Worm (Caenorhabditis elegans) whole organism, late embryonic: Measurements from ENCODE around the gene abi-1.

Experiments
- C08G9.2 ChIP-seq: sonication (generic microtip); optimal IDR thresholded peaks from 2 replicates; lab custom pipeline; 2016; ENCODE audit warnings: mild to moderate bottlenecking, missing genetic modification characterization, moderate library complexity, missing compliant biosample characterization
- C38D4.7 ChIP-seq: fragments of 200-800 bp; sonication (Bioruptor generic); optimal IDR thresholded peaks from 2 replicates; lab custom pipeline; 2018; ENCODE audit warnings: mild to moderate bottlenecking, missing genetic modification characterization, moderate library complexity, missing compliant biosample characterization
- F13H6.1 ChIP-seq: sonication (generic microtip); optimal IDR thresholded peaks from 2 replicates; lab custom pipeline; 2016; ENCODE audit warnings: missing genetic modification characterization, missing compliant biosample characterization
- K09A11.1 ChIP-seq: sonication (generic microtip); optimal IDR thresholded peaks from 2 replicates; lab custom pipeline; 2017; ENCODE audit warnings: antibody characterized with exemption, mild to moderate bottlenecking, missing genetic modification characterization, missing compliant biosample characterization; ENCODE audit not compliant: insufficient read depth
- T23F11.4 ChIP-seq: fragments of 200-800 bp; sonication (Bioruptor generic); optimal IDR thresholded peaks from 2 replicates; lab custom pipeline; 2018; ENCODE audit warnings: mild to moderate bottlenecking, missing genetic modification characterization, missing compliant biosample characterization
- Y22D7AL.16 ChIP-seq: sonication (generic microtip); optimal IDR thresholded peaks from 2 replicates; lab custom pipeline; 2016; ENCODE audit warnings: missing genetic modification characterization, missing compliant biosample characterization
- ahr-1 ChIP-seq: sonication (generic microtip); optimal IDR thresholded peaks from 2 replicates; lab custom pipeline; 2016; ENCODE audit warnings: missing genetic modification characterization, missing compliant biosample characterization
- ama-1 ChIP-seq: fragments of 150-350 bp; optimal IDR thresholded peaks from 2 replicates; lab custom pipeline; 2014
- ceh-14 ChIP-seq: sonication (generic microtip); optimal IDR thresholded peaks from 2 replicates; lab custom pipeline; 2016; ENCODE audit warnings: missing genotype, missing genetic modification characterization, missing compliant biosample characterization
- ceh-18 ChIP-seq: sonication (generic microtip); optimal IDR thresholded peaks from 2 replicates; lab custom pipeline; 2016; ENCODE audit warnings: missing genetic modification characterization, missing compliant biosample characterization
- ceh-2 ChIP-seq: sonication (generic microtip); optimal IDR thresholded peaks from 2 replicates; lab custom pipeline; 2016; ENCODE audit warnings: missing genotype, missing genetic modification characterization, missing compliant biosample characterization
- ceh-22 ChIP-seq: sonication (generic microtip); optimal IDR thresholded peaks from 2 replicates; lab custom pipeline; 2017; ENCODE audit warnings: missing biosample characterization, missing genetic modification characterization
- ceh-24 ChIP-seq: sonication (generic microtip); optimal IDR thresholded peaks from 2 replicates; lab custom pipeline; 2016; ENCODE audit warnings: mild to moderate bottlenecking, missing genetic modification characterization, missing compliant biosample characterization
- ceh-30 ChIP-seq: fragments of 150-350 bp; optimal IDR thresholded peaks from 2 replicates; lab custom pipeline; 2014; ENCODE audit warnings: missing biosample characterization, missing genetic modification characterization
- ceh-31 ChIP-seq: sonication (generic microtip); optimal IDR thresholded peaks from 2 replicates; lab custom pipeline; 2016; ENCODE audit warnings: missing genetic modification characterization, missing compliant biosample characterization
- ceh-34 ChIP-seq: sonication (generic microtip); optimal IDR thresholded peaks from 2 replicates; lab custom pipeline; 2016; ENCODE audit warnings: mild to moderate bottlenecking, missing genetic modification characterization, missing compliant biosample characterization
- ceh-6 ChIP-seq: fragments of 200-800 bp; sonication (Bioruptor generic); optimal IDR thresholded peaks from 2 replicates; lab custom pipeline; 2018; ENCODE audit warnings: mild to moderate bottlenecking, missing genetic modification characterization, missing compliant biosample characterization
- ceh-9 ChIP-seq: sonication (generic microtip); optimal IDR thresholded peaks from 2 replicates; lab custom pipeline; 2016; ENCODE audit warnings: mild to moderate bottlenecking, missing genetic modification characterization, inconsistent platforms, missing compliant biosample characterization
- che-1 ChIP-seq: sonication (generic microtip); optimal IDR thresholded peaks from 2 replicates; lab custom pipeline; 2016; ENCODE audit warnings: mild to moderate bottlenecking, missing genetic modification characterization, missing compliant biosample characterization
- dmd-4 ChIP-seq: sonication (generic microtip); optimal IDR thresholded peaks from 2 replicates; lab custom pipeline; 2016; ENCODE audit warnings: borderline replicate concordance, missing genetic modification characterization, missing compliant biosample characterization
- dve-1 ChIP-seq: sonication (generic microtip); optimal IDR thresholded peaks from 2 replicates; lab custom pipeline; 2017; ENCODE audit warnings: antibody characterized with exemption, mild to moderate bottlenecking, missing genetic modification characterization, missing compliant biosample characterization
- elt-4 ChIP-seq: sonication (generic microtip); optimal IDR thresholded peaks from 2 replicates; lab custom pipeline; 2016; ENCODE audit warnings: missing genetic modification characterization, missing compliant biosample characterization
- ets-4 ChIP-seq: sonication (generic microtip); optimal IDR thresholded peaks from 2 replicates; lab custom pipeline; 2016; ENCODE audit warnings: missing genetic modification characterization, missing compliant biosample characterization
- fax-1 ChIP-seq: sonication (generic microtip); optimal IDR thresholded peaks from 2 replicates; lab custom pipeline; 2016; ENCODE audit warnings: missing genotype, missing genetic modification characterization, missing compliant biosample characterization
- fkh-10 ChIP-seq: fragments of 150-350 bp; optimal IDR thresholded peaks from 2 replicates; lab custom pipeline; 2014; ENCODE audit warnings: missing biosample characterization, missing genetic modification reagents, missing genetic modification characterization
- fkh-6 ChIP-seq: sonication (generic microtip); optimal IDR thresholded peaks from 2 replicates; lab custom pipeline; 2016; ENCODE audit warnings: missing genetic modification characterization, missing compliant biosample characterization
- gmeb-2 ChIP-seq: sonication (generic microtip); optimal IDR thresholded peaks from 2 replicates; lab custom pipeline; 2016; ENCODE audit warnings: missing genetic modification characterization, inconsistent platforms, missing compliant biosample characterization
- hlh-13 ChIP-seq: fragments of 200-800 bp; sonication (Bioruptor generic); optimal IDR thresholded peaks from 2 replicates; lab custom pipeline; 2018; ENCODE audit warnings: mild to moderate bottlenecking, missing genetic modification characterization, missing compliant biosample characterization
- hlh-15 ChIP-seq: sonication (generic microtip); optimal IDR thresholded peaks from 2 replicates; lab custom pipeline; 2016; ENCODE audit warnings: missing genetic modification characterization, missing compliant biosample characterization
- hlh-6 ChIP-seq: sonication (generic microtip); optimal IDR thresholded peaks from 2 replicates; lab custom pipeline; 2016; ENCODE audit warnings: missing genotype, missing genetic modification characterization, missing compliant biosample characterization
- hlh-8 ChIP-seq: sonication (generic microtip); optimal IDR thresholded peaks from 2 replicates; lab custom pipeline; 2016; ENCODE audit warnings: missing genotype, missing genetic modification characterization, missing compliant biosample characterization
- mec-3 ChIP-seq: sonication (generic microtip); optimal IDR thresholded peaks from 2 replicates; lab custom pipeline; 2016; ENCODE audit warnings: borderline replicate concordance, missing genetic modification characterization, missing compliant biosample characterization
- nfya-1 ChIP-seq: sonication (generic microtip); optimal IDR thresholded peaks from 2 replicates; lab custom pipeline; 2017; ENCODE audit warnings: missing genetic modification characterization, mild to moderate bottlenecking, missing compliant biosample characterization, antibody characterized with exemption, moderate library complexity
- nhr-11 ChIP-seq: fragments of 150-350 bp; optimal IDR thresholded peaks from 2 replicates; lab custom pipeline; 2014; ENCODE audit warnings: missing biosample characterization, missing genetic modification characterization
- nhr-232 ChIP-seq: sonication (generic microtip); optimal IDR thresholded peaks from 2 replicates; lab custom pipeline; 2016; ENCODE audit warnings: missing genetic modification characterization, missing compliant biosample characterization
- npax-4 ChIP-seq: sonication (generic microtip); optimal IDR thresholded peaks from 2 replicates; lab custom pipeline; 2016; ENCODE audit warnings: missing genetic modification characterization, missing compliant biosample characterization
- odd-2 ChIP-seq: sonication (generic microtip); optimal IDR thresholded peaks from 2 replicates; lab custom pipeline; 2017; ENCODE audit warnings: antibody characterized with exemption, mild to moderate bottlenecking, missing genetic modification characterization, missing compliant biosample characterization
- pag-3 ChIP-seq: sonication (generic microtip); optimal IDR thresholded peaks from 2 replicates; lab custom pipeline; 2016; ENCODE audit warnings: missing compliant biosample characterization, missing genetic modification characterization, borderline replicate concordance
- pat-9 ChIP-seq: fragments of 200-800 bp; sonication (Bioruptor generic); optimal IDR thresholded peaks from 2 replicates; lab custom pipeline; 2018; ENCODE audit warnings: mild to moderate bottlenecking, missing genetic modification characterization, moderate library complexity, missing compliant biosample characterization
- pax-1 ChIP-seq: fragments of 150-350 bp; optimal IDR thresholded peaks from 2 replicates; lab custom pipeline; 2014; ENCODE audit warnings: missing biosample characterization, missing genetic modification characterization
- pha-2 ChIP-seq: sonication (generic microtip); optimal IDR thresholded peaks from 2 replicates; lab custom pipeline; 2017; ENCODE audit warnings: mild to moderate bottlenecking, missing genetic modification characterization, missing compliant biosample characterization
- rnt-1 ChIP-seq: sonication (generic microtip); optimal IDR thresholded peaks from 2 replicates; lab custom pipeline; 2016; ENCODE audit warnings: missing genetic modification characterization, missing compliant biosample characterization
- sdc-2 ChIP-seq: sonication (generic microtip); optimal IDR thresholded peaks from 2 replicates; lab custom pipeline; 2016; ENCODE audit warnings: missing genotype, missing genetic modification characterization, missing compliant biosample characterization
- sox-2 ChIP-seq: fragments of 200-800 bp; sonication (Bioruptor generic); IDR thresholded peaks from 2 replicates; pipeline ENCODE4 v1.3.6; 2022; ENCODE audit warnings: missing genetic modification reagents, missing genetic modification characterization, missing compliant biosample characterization
- sox-4 ChIP-seq: sonication (generic microtip); optimal IDR thresholded peaks from 2 replicates; lab custom pipeline; 2017; ENCODE audit warnings: mild to moderate bottlenecking, missing genetic modification characterization, inconsistent platforms, missing compliant biosample characterization
- syd-9 ChIP-seq: sonication (generic microtip); optimal IDR thresholded peaks from 2 replicates; lab custom pipeline; 2016; ENCODE audit warnings: mild to moderate bottlenecking, missing genetic modification characterization, moderate library complexity, missing compliant biosample characterization
- tbx-2 ChIP-seq: sonication (generic microtip); optimal IDR thresholded peaks from 2 replicates; lab custom pipeline; 2016; ENCODE audit warnings: missing genetic modification characterization, missing compliant biosample characterization
- unc-3 ChIP-seq, 2 experiments: fragments of 200-800 bp in 1 of 2; sonication (Bioruptor generic) in 1 of 2; sonication (generic microtip) in 1 of 2; conservative IDR thresholded peaks in 1 of 2; optimal IDR thresholded peaks in 1 of 2; 2 replicates each; pipeline versions ENCODE4 v1.3.6 to Lab custom; 2016 to 2022; ENCODE audit warnings: missing compliant biosample characterization in 2 of 2, missing genetic modification characterization in 2 of 2, missing genetic modification reagents in 1 of 2
- unc-42 ChIP-seq: sonication (generic microtip); optimal IDR thresholded peaks from 2 replicates; lab custom pipeline; 2016; ENCODE audit warnings: missing genotype, missing genetic modification characterization, missing compliant biosample characterization
- unc-55 ChIP-seq: sonication (generic microtip); optimal IDR thresholded peaks from 2 replicates; lab custom pipeline; 2017; ENCODE audit warnings: missing biosample characterization, missing genetic modification reagents, missing genetic modification characterization
- unc-86 ChIP-seq: sonication (generic microtip); optimal IDR thresholded peaks from 2 replicates; lab custom pipeline; 2016; ENCODE audit warnings: missing genetic modification characterization, missing compliant biosample characterization
- zip-5 ChIP-seq: sonication (generic microtip); optimal IDR thresholded peaks from 2 replicates; lab custom pipeline; 2016; ENCODE audit warnings: missing genetic modification characterization, missing compliant biosample characterization
- ztf-16 ChIP-seq: sonication (generic microtip); optimal IDR thresholded peaks from 2 replicates; lab custom pipeline; 2017; ENCODE audit warnings: missing genetic modification characterization, missing compliant biosample characterization

The abi-1 gene

ce11 chrIII:5706077-5706627 is 13.6 kb upstream of the abi-1 start, which contains the start of gene rpl-23:
rpl-23 (minus strand) TSS chrIII:5706127.
- TF ChIP-seq T23F11.4 (GFP tag; lab: Kevin White, UChicago) (no peak), ceh-22 (tag; lab: Kevin White, UChicago) (no peak), mec-3 (no peak), ama-1 (no peak), C38D4.7 (GFP tag; lab: Kevin White, UChicago) (no peak), elt-4 (no peak), ets-4 (peak; percentile 40), che-1 (tag; lab: Kevin White, UChicago) (no peak), ceh-34 (tag; lab: Kevin White, UChicago) (peak; percentile 46), fkh-6 (tag; lab: Kevin White, UChicago) (no peak), hlh-6 (tag; lab: Kevin White, UChicago) (no peak), hlh-15 (tag; lab: Kevin White, UChicago) (no peak), hlh-13 (no peak), dve-1 (peak; percentile 69), ceh-18 (tag; lab: Kevin White, UChicago) (peak; percentile 60), ceh-14 (no peak), dmd-4 (tag; lab: Kevin White, UChicago) (no peak), pat-9 (tag; lab: Kevin White, UChicago) (no peak), tbx-2 (tag; lab: Kevin White, UChicago) (peak; percentile 29), syd-9 (tag; lab: Kevin White, UChicago) (no peak), nfya-1 (tag; lab: Kevin White, UChicago) (peak; percentile 87), rnt-1 (tag; lab: Kevin White, UChicago) (peak; percentile 5), fax-1 (tag; lab: Kevin White, UChicago) (no peak), nhr-11 (tag; lab: Kevin White, UChicago) (no peak), gmeb-2 (tag; lab: Kevin White, UChicago) (no peak), ceh-30 (tag; lab: Kevin White, UChicago) (no peak), nhr-232 (tag; lab: Kevin White, UChicago) (no peak), K09A11.1 (tag; lab: Kevin White, UChicago) (peak; percentile 47), ceh-31 (tag; lab: Kevin White, UChicago) (peak; percentile 85), ceh-9 (tag; lab: Kevin White, UChicago) (no peak), hlh-8 (tag; lab: Kevin White, UChicago) (no peak), sdc-2 (tag; lab: Kevin White, UChicago) (no peak), ceh-6 (no peak), C08G9.2 (tag; lab: Kevin White, UChicago) (no peak), F13H6.1 (tag; lab: Kevin White, UChicago) (no peak), unc-86 (tag; lab: Kevin White, UChicago) (no peak), sox-4 (tag; lab: Kevin White, UChicago) (no peak), pax-1 (tag; lab: Kevin White, UChicago) (no peak), unc-42 (tag; lab: Kevin White, UChicago) (peak; percentile 78), ceh-2 (tag; lab: Kevin White, UChicago) (no peak), zip-5 (tag; lab: Kevin White, UChicago) (no peak), npax-4 (tag; lab: Kevin White, UChicago) (no peak), odd-2 (tag; lab: Kevin White, UChicago) (no peak), unc-55 (GFP tag; lab: Kevin White, UChicago) (peak; percentile 71), pha-2 (no peak), pag-3 (tag; lab: Kevin White, UChicago) (no peak), ahr-1 (no peak), sox-2 (GFP tag; lab: Robert Waterston, UW) (no peak), ztf-16 (tag; lab: Kevin White, UChicago) (no peak), fkh-10 (GFP tag; lab: Kevin White, UChicago) (no peak), unc-3 (GFP tag; conservative IDR thresholded peaks at IDR 0.05; lab: Robert Waterston, UW) (no peak), unc-3 (tag; optimal IDR thresholded peaks at IDR 0.05; lab: Kevin White, UChicago) (no peak), ceh-24 (no peak), Y22D7AL.16 (tag; lab: Kevin White, UChicago) (no peak)
